Worm (Caenorhabditis elegans): ENCODE measurements around the gene sra-8.

The sra-8 gene

ce11 chrII:9573412-9573811 is 35.9 kb downstream of the sra-8 start:
- TF ChIP-seq klf-2 (GFP tag; conservative IDR thresholded peaks at IDR 0.05) (no peak), cog-1 (tag; optimal IDR thresholded peaks at IDR 0.05) (no peak), ref-1 (GFP tag; conservative IDR thresholded peaks at IDR 0.05) (no peak), med-1 (GFP tag; optimal IDR thresholded peaks at IDR 0.05; ENCODE audit: insufficient read depth) (no peak), T22C8.4 (GFP tag; IDR thresholded peaks at IDR 0.05) (no peak), flt-1 (GFP tag; IDR thresholded peaks at IDR 0.05) (no peak), ztf-29 (GFP tag; IDR thresholded peaks at IDR 0.05) (no peak), ztf-23 (GFP tag; IDR thresholded peaks at IDR 0.05) (no peak), tab-1 (GFP tag; IDR thresholded peaks at IDR 0.05) (no peak)

- TF ChIP-seq T22C8.4 (GFP tag; IDR thresholded peaks at IDR 0.05) (no peak), tab-1 (GFP tag; IDR thresholded peaks at IDR 0.05) (no peak), flt-1 (GFP tag; IDR thresholded peaks at IDR 0.05) (no peak), ref-1 (GFP tag; conservative IDR thresholded peaks at IDR 0.05) (no peak), klf-2 (GFP tag; conservative IDR thresholded peaks at IDR 0.05) (no peak), med-1 (GFP tag; optimal IDR thresholded peaks at IDR 0.05; ENCODE audit: insufficient read depth) (no peak), ztf-29 (GFP tag; IDR thresholded peaks at IDR 0.05) (no peak), ztf-23 (GFP tag; IDR thresholded peaks at IDR 0.05) (no peak), cog-1 (tag; optimal IDR thresholded peaks at IDR 0.05) (no peak)
Observed at ce11 chrII:9574406-9574805, 36.9 kb downstream of the sra-8 start.

- TF ChIP-seq flt-1 (GFP tag; IDR thresholded peaks at IDR 0.05) = no peak
- TF ChIP-seq cog-1 (tag; optimal IDR thresholded peaks at IDR 0.05) = no peak
- no peak for TF ChIP-seq med-1 (GFP tag; optimal IDR thresholded peaks at IDR 0.05; ENCODE audit: insufficient read depth)
- TF ChIP-seq ztf-23 (GFP tag; IDR thresholded peaks at IDR 0.05) = no peak
- TF ChIP-seq klf-2 (GFP tag; conservative IDR thresholded peaks at IDR 0.05) = no peak
Observed at ce11 chrII:9575670-9576069, 38.1 kb downstream of the sra-8 start, which contains the start of gene exc-7. Gene exc-7 (plus strand): TSS chrII:9575970.

- TF ChIP-seq ref-1 (GFP tag; conservative IDR thresholded peaks at IDR 0.05) (no peak), tab-1 (GFP tag; IDR thresholded peaks at IDR 0.05) (no peak), ztf-29 (GFP tag; IDR thresholded peaks at IDR 0.05) (no peak), klf-2 (GFP tag; conservative IDR thresholded peaks at IDR 0.05) (no peak), T22C8.4 (GFP tag; IDR thresholded peaks at IDR 0.05) (no peak), cog-1 (tag; optimal IDR thresholded peaks at IDR 0.05) (no peak), ztf-23 (GFP tag; IDR thresholded peaks at IDR 0.05) (no peak), med-1 (GFP tag; optimal IDR thresholded peaks at IDR 0.05; ENCODE audit: insufficient read depth) (no peak), flt-1 (GFP tag; IDR thresholded peaks at IDR 0.05) (no peak)
Observed at ce11 chrII:9576707-9577106, 39.2 kb downstream of the sra-8 start.

ce11 chrII:9577630-9578029 is 40.1 kb downstream of the sra-8 start:
- TF ChIP-seq ref-1 (GFP tag; conservative IDR thresholded peaks at IDR 0.05) = no peak
- no peak for TF ChIP-seq ztf-23 (GFP tag; IDR thresholded peaks at IDR 0.05)

ce11 chrII:9583461-9583860 is 45.9 kb downstream of the sra-8 start, which contains the start of gene wee-1.1:
Gene wee-1.1 (minus strand): TSS chrII:9583561.
- TF ChIP-seq tab-1 (GFP tag; IDR thresholded peaks at IDR 0.05) (no peak), klf-2 (GFP tag; conservative IDR thresholded peaks at IDR 0.05) (no peak), med-1 (GFP tag; optimal IDR thresholded peaks at IDR 0.05; ENCODE audit: insufficient read depth) (no peak), ref-1 (GFP tag; conservative IDR thresholded peaks at IDR 0.05) (no peak), T22C8.4 (GFP tag; IDR thresholded peaks at IDR 0.05) (no peak), cog-1 (tag; optimal IDR thresholded peaks at IDR 0.05) (no peak), ztf-29 (GFP tag; IDR thresholded peaks at IDR 0.05) (no peak), flt-1 (GFP tag; IDR thresholded peaks at IDR 0.05) (no peak), ztf-23 (GFP tag; IDR thresholded peaks at IDR 0.05) (no peak)

ce11 chrII:9586734-9587209 is 49.2 kb downstream of the sra-8 start, which contains the start of gene ugt-58:
Gene ugt-58 (minus strand): TSS chrII:9586784.
- TF ChIP-seq flt-1 (GFP tag; IDR thresholded peaks at IDR 0.05) (no peak), tab-1 (GFP tag; IDR thresholded peaks at IDR 0.05) (no peak), ztf-23 (GFP tag; IDR thresholded peaks at IDR 0.05) (no peak), ref-1 (GFP tag; conservative IDR thresholded peaks at IDR 0.05) (no peak), med-1 (GFP tag; optimal IDR thresholded peaks at IDR 0.05; ENCODE audit: insufficient read depth) (no peak), cog-1 (tag; optimal IDR thresholded peaks at IDR 0.05) (no peak), klf-2 (GFP tag; conservative IDR thresholded peaks at IDR 0.05) (no peak), T22C8.4 (GFP tag; IDR thresholded peaks at IDR 0.05) (no peak)
